Worm (Caenorhabditis elegans) whole organism, L2 larva: ENCODE measurements around the gene Y38F1A.2.

Source experiments
- C34F6.9 ChIP-seq: fragments of 150-350 bp; optimal IDR thresholded peaks from 2 replicates; lab custom pipeline; 2014; ENCODE audit warnings: missing biosample characterization, missing genetic modification characterization
- R02D3.7 ChIP-seq: fragments of 150-350 bp; optimal IDR thresholded peaks from 2 replicates; lab custom pipeline; 2014; ENCODE audit warnings: missing biosample characterization, missing genetic modification characterization
- Y55F3AM.14 ChIP-seq: fragments of 200-800 bp; sonication (Bioruptor generic); optimal IDR thresholded peaks from 2 replicates; lab custom pipeline; 2018; ENCODE audit warnings: mild to moderate bottlenecking, missing genetic modification characterization, missing compliant biosample characterization
- ZK546.5 ChIP-seq: sonication (generic microtip); optimal IDR thresholded peaks from 2 replicates; lab custom pipeline; 2017; ENCODE audit warnings: missing biosample characterization, missing genetic modification characterization
- ama-1 ChIP-seq: fragments of 150-350 bp; optimal IDR thresholded peaks from 2 replicates; lab custom pipeline; 2018; ENCODE audit warnings: inconsistent platforms
- blmp-1 ChIP-seq: sonication (generic microtip); optimal IDR thresholded peaks from 2 replicates; lab custom pipeline; 2017; ENCODE audit warnings: missing genetic modification characterization, mild to moderate bottlenecking, missing compliant biosample characterization, antibody characterized with exemption, moderate library complexity; ENCODE audit not compliant: insufficient read depth
- ceh-16 ChIP-seq: fragments of 150-350 bp; optimal IDR thresholded peaks from 2 replicates; lab custom pipeline; 2014; ENCODE audit warnings: missing biosample characterization, missing genetic modification characterization
- ceh-82 ChIP-seq: fragments of 150-350 bp; optimal IDR thresholded peaks from 2 replicates; lab custom pipeline; 2014; ENCODE audit warnings: missing biosample characterization, missing genetic modification characterization
- crh-2 ChIP-seq: sonication (generic microtip); optimal IDR thresholded peaks from 2 replicates; lab custom pipeline; 2017; ENCODE audit warnings: missing biosample characterization, missing genetic modification characterization
- elt-1 ChIP-seq: fragments of 150-350 bp; optimal IDR thresholded peaks from 2 replicates; lab custom pipeline; 2014; ENCODE audit warnings: missing biosample characterization, missing genetic modification characterization
- fos-1 ChIP-seq: fragments of 150-350 bp; optimal IDR thresholded peaks from 2 replicates; lab custom pipeline; 2014; ENCODE audit warnings: missing biosample characterization, missing genetic modification characterization
- gmeb-1 ChIP-seq: fragments of 150-350 bp; optimal IDR thresholded peaks from 2 replicates; lab custom pipeline; 2014; ENCODE audit warnings: missing biosample characterization, missing genetic modification characterization
- lsy-2 ChIP-seq, 2 experiments: fragments of 150-350 bp in 1 of 2; sonication (generic microtip) in 1 of 2; optimal IDR thresholded peaks; 2 replicates each; lab custom pipeline; 2014 to 2017; ENCODE audit warnings: missing biosample characterization in 2 of 2, missing genetic modification characterization in 2 of 2
- mab-5 ChIP-seq: fragments of 150-350 bp; optimal IDR thresholded peaks from 2 replicates; lab custom pipeline; 2014; ENCODE audit warnings: missing biosample characterization, missing genetic modification characterization
- mdl-1 ChIP-seq, 2 experiments: fragments of 150-350 bp in 1 of 2; sonication (generic microtip) in 1 of 2; optimal IDR thresholded peaks; 2 replicates each; lab custom pipeline; 2017; ENCODE audit warnings: missing biosample characterization in 2 of 2, missing genetic modification characterization in 2 of 2
- nhr-10 ChIP-seq: sonication (generic microtip); optimal IDR thresholded peaks from 2 replicates; lab custom pipeline; 2017; ENCODE audit warnings: missing biosample characterization, missing genetic modification characterization
- nhr-11 ChIP-seq: fragments of 150-350 bp; optimal IDR thresholded peaks from 2 replicates; lab custom pipeline; 2014; ENCODE audit warnings: missing biosample characterization, missing genetic modification characterization
- nhr-12 ChIP-seq: fragments of 150-350 bp; optimal IDR thresholded peaks from 2 replicates; lab custom pipeline; 2014; ENCODE audit warnings: missing biosample characterization, missing genetic modification characterization
- nhr-129 ChIP-seq: fragments of 150-350 bp; optimal IDR thresholded peaks from 2 replicates; lab custom pipeline; 2014; ENCODE audit warnings: missing biosample characterization, missing genetic modification characterization
- nhr-21 ChIP-seq: fragments of 150-350 bp; optimal IDR thresholded peaks from 2 replicates; lab custom pipeline; 2014; ENCODE audit warnings: missing biosample characterization, missing genetic modification characterization
- nhr-23 ChIP-seq: fragments of 150-350 bp; optimal IDR thresholded peaks from 2 replicates; lab custom pipeline; 2014; ENCODE audit warnings: missing biosample characterization, missing genetic modification reagents, missing genetic modification characterization
- nhr-237 ChIP-seq: fragments of 150-350 bp; optimal IDR thresholded peaks from 2 replicates; lab custom pipeline; 2014; ENCODE audit warnings: missing biosample characterization, missing genetic modification characterization
- nhr-25 ChIP-seq: fragments of 150-350 bp; sonication (generic microtip); optimal IDR thresholded peaks from 3 replicates; lab custom pipeline; 2014; ENCODE audit warnings: missing biosample characterization, missing genetic modification characterization
- nhr-6 ChIP-seq: fragments of 150-350 bp; optimal IDR thresholded peaks from 2 replicates; lab custom pipeline; 2014; ENCODE audit warnings: missing biosample characterization, missing genetic modification characterization
- nhr-77 ChIP-seq: fragments of 150-350 bp; optimal IDR thresholded peaks from 2 replicates; lab custom pipeline; 2014; ENCODE audit warnings: missing biosample characterization, missing genetic modification characterization
- peb-1 ChIP-seq: fragments of 150-350 bp; optimal IDR thresholded peaks from 2 replicates; lab custom pipeline; 2014; ENCODE audit warnings: missing biosample characterization, missing genetic modification characterization
- sem-4 ChIP-seq: fragments of 150-350 bp; optimal IDR thresholded peaks from 2 replicates; lab custom pipeline; 2014; ENCODE audit warnings: missing biosample characterization, missing genetic modification reagents, missing genetic modification characterization
- skn-1 ChIP-seq: sonication (generic microtip); optimal IDR thresholded peaks from 2 replicates; lab custom pipeline; 2017; ENCODE audit warnings: missing biosample characterization, missing genetic modification characterization
- sma-3 ChIP-seq: sonication (generic microtip); optimal IDR thresholded peaks from 2 replicates; lab custom pipeline; 2016; ENCODE audit warnings: missing genetic modification reagents, missing genetic modification characterization, missing compliant biosample characterization
- snpc-4 ChIP-seq: fragments of 150-350 bp; optimal IDR thresholded peaks from 2 replicates; lab custom pipeline; 2014; ENCODE audit warnings: missing biosample characterization, missing genetic modification characterization
- unc-39 ChIP-seq: fragments of 150-350 bp; optimal IDR thresholded peaks from 2 replicates; lab custom pipeline; 2014; ENCODE audit warnings: missing biosample characterization, missing genetic modification characterization
- unc-62 ChIP-seq: fragments of 150-350 bp; optimal IDR thresholded peaks from 2 replicates; lab custom pipeline; 2014; ENCODE audit warnings: missing biosample characterization, missing genetic modification reagents, missing genetic modification characterization
- zag-1 ChIP-seq: fragments of 150-350 bp; optimal IDR thresholded peaks from 2 replicates; lab custom pipeline; 2014; ENCODE audit warnings: missing biosample characterization, missing genetic modification characterization
- ztf-1 ChIP-seq: fragments of 200-800 bp; sonication (Bioruptor generic); conservative IDR thresholded peaks from 2 replicates; pipeline ENCODE4 v1.3.6; 2022; ENCODE audit warnings: missing genetic modification characterization, missing compliant biosample characterization
- ztf-4 ChIP-seq: fragments of 150-350 bp; optimal IDR thresholded peaks from 2 replicates; lab custom pipeline; 2014; ENCODE audit warnings: missing biosample characterization, missing genetic modification characterization

The Y38F1A.2 gene

ce11 chrII:12961293-12961692 lies 6.5 kb downstream of the Y38F1A.2 start:
- no peak for TF ChIP-seq mab-5
- no peak for TF ChIP-seq nhr-12
- TF ChIP-seq nhr-6 (tag; lab: Kevin White, UChicago), result no peak
- no peak for TF ChIP-seq crh-2 (tag; lab: Kevin White, UChicago)
- no peak for TF ChIP-seq unc-62
- no peak for TF ChIP-seq peb-1 (tag; lab: Kevin White, UChicago)
- TF ChIP-seq Y55F3AM.14 (GFP tag; lab: Kevin White, UChicago), result no peak
- TF ChIP-seq zag-1, result no peak
- TF ChIP-seq ztf-4 (tag; lab: Kevin White, UChicago), result no peak
- TF ChIP-seq nhr-10 (tag; lab: Kevin White, UChicago), result no peak
- TF ChIP-seq ZK546.5 (tag; lab: Kevin White, UChicago), result no peak
- no peak for TF ChIP-seq sma-3 (GFP tag; lab: Kevin White, UChicago)
- TF ChIP-seq nhr-77, result no peak
- TF ChIP-seq C34F6.9 (tag; lab: Kevin White, UChicago), result no peak
- TF ChIP-seq unc-39 (tag; lab: Kevin White, UChicago), result no peak
- TF ChIP-seq nhr-25, result peak; percentile 64
- TF ChIP-seq R02D3.7 (tag; lab: Kevin White, UChicago), result no peak
- no peak for TF ChIP-seq nhr-237 (tag; lab: Kevin White, UChicago)
- peak; percentile 1 for TF ChIP-seq blmp-1 (tag; lab: Kevin White, UChicago)
- TF ChIP-seq nhr-21 (tag; lab: Kevin White, UChicago), result peak; percentile 31
- no peak for TF ChIP-seq lsy-2 (tag; optimal IDR thresholded peaks at IDR 0.05; lab: Kevin White, UChicago)
- no peak for TF ChIP-seq gmeb-1
- TF ChIP-seq, all 48 proteins: peak for 3

DNA sequence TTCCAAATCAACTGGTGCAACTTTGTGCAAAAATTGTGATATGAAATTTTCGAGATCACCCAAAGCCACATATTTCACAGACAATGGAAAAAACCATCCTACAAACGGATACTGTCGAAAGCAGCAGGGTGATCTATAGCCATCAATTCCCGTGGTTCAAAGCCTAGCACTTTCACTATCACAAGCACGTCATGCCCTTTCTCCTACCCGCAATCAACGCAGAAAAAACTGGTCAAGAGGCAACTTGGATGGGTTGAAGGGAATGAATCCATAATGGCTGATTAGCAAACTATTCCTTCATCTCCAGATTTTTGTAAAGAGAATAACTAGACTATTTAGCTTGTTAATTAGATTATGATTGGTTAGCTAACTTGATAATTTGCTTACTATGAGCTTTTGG lies 7.0 kb downstream of the Y38F1A.2 start:
- TF ChIP-seq blmp-1 (tag; lab: Kevin White, UChicago) (peak; percentile 30), fos-1 (tag; lab: Kevin White, UChicago) (no peak)
- TF ChIP-seq, all 48 proteins: peak for 1

DNA sequence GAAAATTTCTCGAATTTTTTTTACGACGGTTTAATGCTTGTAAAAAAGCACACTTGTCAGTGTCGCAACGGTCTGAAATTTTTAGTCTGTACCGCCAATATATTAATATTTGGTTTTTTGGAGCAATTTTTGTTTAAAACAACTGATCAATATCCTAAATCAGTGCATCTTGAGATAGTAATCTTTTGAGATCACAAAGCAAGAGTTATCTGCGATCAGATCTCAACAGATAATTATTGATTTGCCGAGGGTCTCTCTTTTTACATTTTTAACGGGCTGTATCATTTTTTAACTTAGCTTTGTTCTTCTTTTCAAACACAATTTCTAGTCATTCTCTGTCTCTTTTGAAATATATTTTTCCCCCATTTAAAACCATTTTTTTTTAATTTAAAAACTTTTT lies 10.4 kb downstream of the Y38F1A.2 start:
- TF ChIP-seq ceh-82 (tag; lab: Kevin White, UChicago) (no peak), skn-1 (tag; lab: Kevin White, UChicago) (no peak), elt-1 (tag; lab: Kevin White, UChicago) (peak; percentile 75), peb-1 (tag; lab: Kevin White, UChicago) (no peak), C34F6.9 (tag; lab: Kevin White, UChicago) (no peak), Y55F3AM.14 (GFP tag; lab: Kevin White, UChicago) (no peak)

DNA sequence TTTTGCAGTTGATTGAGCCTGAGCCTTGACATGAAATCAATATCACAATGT lies 10.6 kb downstream of the Y38F1A.2 start, which contains the start of gene ptr-18:
ptr-18 (plus strand) TSS at position 9 of the 51 bp plus-strand sequence.
- TF ChIP-seq zag-1 (no peak), skn-1 (tag; lab: Kevin White, UChicago) (no peak), gmeb-1 (no peak), ceh-16 (no peak), blmp-1 (tag; lab: Kevin White, UChicago) (no peak), nhr-129 (tag; lab: Kevin White, UChicago) (no peak), lsy-2 (tag; optimal IDR thresholded peaks at IDR 0.05; lab: Kevin White, UChicago) (no peak), snpc-4 (tag; lab: Kevin White, UChicago) (no peak), mdl-1 (tag; optimal IDR thresholded peaks at IDR 0.05; lab: Kevin White, UChicago) (no peak), nhr-237 (tag; lab: Kevin White, UChicago) (no peak), nhr-23 (tag; lab: Kevin White, UChicago) (no peak), ZK546.5 (tag; lab: Kevin White, UChicago) (no peak), ceh-82 (tag; lab: Kevin White, UChicago) (no peak), nhr-6 (tag; lab: Kevin White, UChicago) (no peak), sem-4 (tag; lab: Kevin White, UChicago) (no peak), ztf-4 (tag; lab: Kevin White, UChicago) (no peak), nhr-11 (tag; lab: Kevin White, UChicago) (no peak)
- TF ChIP-seq, all 48 proteins: peak for 0

ce11 chrII:12965589-12965988 lies 10.8 kb downstream of the Y38F1A.2 start:
- TF ChIP-seq peb-1 (tag; lab: Kevin White, UChicago) (peak; percentile 33), ama-1 (lab: Kevin White, UChicago) (no peak), nhr-21 (tag; lab: Kevin White, UChicago) (peak; percentile 27)

ce11 chrII:12966274-12966673 lies 11.5 kb downstream of the Y38F1A.2 start:
- TF ChIP-seq nhr-237 (tag; lab: Kevin White, UChicago), result no peak
- TF ChIP-seq ztf-1, result no peak
- no peak for TF ChIP-seq nhr-23 (tag; lab: Kevin White, UChicago)
- no peak for TF ChIP-seq nhr-6 (tag; lab: Kevin White, UChicago)
- TF ChIP-seq peb-1 (tag; lab: Kevin White, UChicago), result no peak
- TF ChIP-seq sma-3 (GFP tag; lab: Kevin White, UChicago), result no peak
